Worm (Caenorhabditis elegans): ENCODE results near the gene T05A7.12.

The T05A7.12 gene

DNA sequence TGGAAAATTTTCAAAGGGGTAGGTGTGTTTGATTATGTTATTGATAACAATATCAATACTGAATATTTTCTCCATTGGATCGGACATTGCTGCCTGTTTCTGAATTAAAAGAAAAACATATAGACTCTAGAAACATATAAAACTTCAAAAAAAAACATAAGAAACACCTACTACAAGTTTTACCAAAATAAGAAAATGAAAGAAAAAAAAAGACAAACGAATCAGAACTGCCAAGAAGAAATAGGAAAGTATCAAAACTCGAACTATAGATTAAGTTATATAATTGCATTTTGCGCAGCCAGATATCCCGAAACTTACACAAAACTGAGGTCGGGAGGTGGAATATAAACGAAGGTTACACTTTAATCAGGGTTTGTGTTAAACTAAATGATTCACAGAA, 2.3 kb upstream of the T05A7.12 start, which contains the start of gene T05A7.11:
TSS of gene T05A7.11 (minus strand) at position 101 of the 400 bp plus-strand sequence.
- no peak for TF ChIP-seq tra-4 (tag; optimal IDR thresholded peaks at IDR 0.05)
- TF ChIP-seq ceh-36 (tag; optimal IDR thresholded peaks at IDR 0.05), result no peak
- TF ChIP-seq pes-1 (GFP tag; IDR thresholded peaks at IDR 0.05), result no peak
- TF ChIP-seq ets-7 (tag; optimal IDR thresholded peaks at IDR 0.05), result no peak
- TF ChIP-seq hmbx-1 (tag; optimal IDR thresholded peaks at IDR 0.05), result no peak
- no peak for TF ChIP-seq B0310.2 (tag; optimal IDR thresholded peaks at IDR 0.05)
- no peak for TF ChIP-seq flt-1 (GFP tag; IDR thresholded peaks at IDR 0.05)
- TF ChIP-seq hnd-1 (tag; optimal IDR thresholded peaks at IDR 0.05), result no peak

ce11 chrII:4661278-4661677, 1.8 kb downstream of the T05A7.12 start, which contains the start of gene T05A7.13:
TSS of gene T05A7.13 (minus strand) at chrII:4661378.
- TF ChIP-seq hmg-4 (GFP tag; optimal IDR thresholded peaks at IDR 0.05), result no peak
- no peak for TF ChIP-seq B0310.2 (tag; optimal IDR thresholded peaks at IDR 0.05)
- no peak for TF ChIP-seq hmbx-1 (tag; optimal IDR thresholded peaks at IDR 0.05)
- no peak for TF ChIP-seq tbx-37 (GFP tag; conservative IDR thresholded peaks at IDR 0.05)
- no peak for TF ChIP-seq hnd-1 (tag; optimal IDR thresholded peaks at IDR 0.05)
- TF ChIP-seq ets-7 (tag; optimal IDR thresholded peaks at IDR 0.05), result no peak
- no peak for TF ChIP-seq sea-1 (GFP tag; conservative IDR thresholded peaks at IDR 0.05)
- no peak for TF ChIP-seq scrt-1 (GFP tag; IDR thresholded peaks at IDR 0.05)
- TF ChIP-seq tbx-11 (GFP tag; IDR thresholded peaks at IDR 0.05), result no peak
- no peak for TF ChIP-seq pes-1 (GFP tag; IDR thresholded peaks at IDR 0.05)
- TF ChIP-seq flt-1 (GFP tag; IDR thresholded peaks at IDR 0.05), result no peak
- TF ChIP-seq ama-1 (optimal IDR thresholded peaks at IDR 0.05), result no peak
- TF ChIP-seq aly-1 (tag; optimal IDR thresholded peaks at IDR 0.05), result no peak
- no peak for TF ChIP-seq ceh-13 (GFP tag; optimal IDR thresholded peaks at IDR 0.05)
- no peak for TF ChIP-seq ceh-36 (tag; optimal IDR thresholded peaks at IDR 0.05)
- TF ChIP-seq F13C5.2 (tag; optimal IDR thresholded peaks at IDR 0.05), result no peak
- no peak for TF ChIP-seq tra-4 (tag; optimal IDR thresholded peaks at IDR 0.05)

DNA sequence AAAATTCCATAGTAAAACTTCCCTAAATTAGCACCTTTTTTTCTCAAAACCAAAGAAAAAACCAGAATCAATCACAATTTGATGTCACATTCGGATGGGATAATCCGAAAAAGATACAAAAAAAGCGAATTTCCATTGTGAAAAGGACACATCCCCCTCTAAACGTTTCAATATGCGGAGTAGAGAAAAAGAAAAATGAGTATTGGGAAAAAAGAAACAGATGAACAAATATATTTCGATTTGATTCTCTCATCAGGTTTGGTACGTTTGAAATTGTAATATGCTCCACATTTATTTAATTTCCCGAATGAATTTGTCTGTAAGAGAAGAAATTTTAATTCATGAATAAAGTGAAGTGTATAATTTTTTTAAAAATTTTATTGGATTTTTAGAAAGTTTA, 4.8 kb downstream of the T05A7.12 start:
- no peak for TF ChIP-seq hnd-1 (tag; optimal IDR thresholded peaks at IDR 0.05)
- no peak for TF ChIP-seq aly-1 (tag; optimal IDR thresholded peaks at IDR 0.05)
- TF ChIP-seq hmg-4 (GFP tag; optimal IDR thresholded peaks at IDR 0.05), result no peak
- TF ChIP-seq tbx-11 (GFP tag; IDR thresholded peaks at IDR 0.05), result no peak
- no peak for TF ChIP-seq pes-1 (GFP tag; IDR thresholded peaks at IDR 0.05)

- TF ChIP-seq sea-1 (GFP tag; conservative IDR thresholded peaks at IDR 0.05) (no peak), pes-1 (GFP tag; IDR thresholded peaks at IDR 0.05) (no peak), ets-7 (tag; optimal IDR thresholded peaks at IDR 0.05) (no peak), hmbx-1 (tag; optimal IDR thresholded peaks at IDR 0.05) (no peak), aly-1 (tag; optimal IDR thresholded peaks at IDR 0.05) (no peak), tbx-11 (GFP tag; IDR thresholded peaks at IDR 0.05) (no peak), scrt-1 (GFP tag; IDR thresholded peaks at IDR 0.05) (no peak), F13C5.2 (tag; optimal IDR thresholded peaks at IDR 0.05) (no peak), tbx-37 (GFP tag; conservative IDR thresholded peaks at IDR 0.05) (no peak), hmg-4 (GFP tag; optimal IDR thresholded peaks at IDR 0.05) (no peak), B0310.2 (tag; optimal IDR thresholded peaks at IDR 0.05) (no peak), ceh-13 (GFP tag; optimal IDR thresholded peaks at IDR 0.05) (no peak), tra-4 (tag; optimal IDR thresholded peaks at IDR 0.05) (no peak), hnd-1 (tag; optimal IDR thresholded peaks at IDR 0.05) (no peak), ceh-36 (tag; optimal IDR thresholded peaks at IDR 0.05) (no peak), ama-1 (optimal IDR thresholded peaks at IDR 0.05) (no peak)
Measured at ce11 chrII:4657370-4657769, 5.7 kb downstream of the T05A7.12 start.

- TF ChIP-seq tbx-11 (GFP tag; IDR thresholded peaks at IDR 0.05), result no peak
Measured at ce11 chrII:4655834-4656233, 7.3 kb downstream of the T05A7.12 start, which contains the start of gene fut-6. TSS of gene fut-6 (minus strand) at chrII:4655934.

ce11 chrII:4650072-4650471, 13.0 kb downstream of the T05A7.12 start:
- TF ChIP-seq ama-1 (optimal IDR thresholded peaks at IDR 0.05) (no peak), sea-1 (GFP tag; conservative IDR thresholded peaks at IDR 0.05) (no peak), aly-1 (tag; optimal IDR thresholded peaks at IDR 0.05) (no peak), scrt-1 (GFP tag; IDR thresholded peaks at IDR 0.05) (no peak), B0310.2 (tag; optimal IDR thresholded peaks at IDR 0.05) (no peak), hnd-1 (tag; optimal IDR thresholded peaks at IDR 0.05) (no peak), pes-1 (GFP tag; IDR thresholded peaks at IDR 0.05) (no peak), F13C5.2 (tag; optimal IDR thresholded peaks at IDR 0.05) (no peak), tra-4 (tag; optimal IDR thresholded peaks at IDR 0.05) (no peak), flt-1 (GFP tag; IDR thresholded peaks at IDR 0.05) (no peak), hmbx-1 (tag; optimal IDR thresholded peaks at IDR 0.05) (no peak), tbx-37 (GFP tag; conservative IDR thresholded peaks at IDR 0.05) (no peak)

ce11 chrII:4648785-4649184, 14.3 kb downstream of the T05A7.12 start, which contains the start of gene lgc-27:
TSS of gene lgc-27 (plus strand) at chrII:4649085.
- no peak for TF ChIP-seq sea-1 (GFP tag; conservative IDR thresholded peaks at IDR 0.05)
- TF ChIP-seq ceh-36 (tag; optimal IDR thresholded peaks at IDR 0.05), result no peak
- TF ChIP-seq tbx-11 (GFP tag; IDR thresholded peaks at IDR 0.05), result no peak
- no peak for TF ChIP-seq hnd-1 (tag; optimal IDR thresholded peaks at IDR 0.05)
- TF ChIP-seq ets-7 (tag; optimal IDR thresholded peaks at IDR 0.05), result no peak

DNA sequence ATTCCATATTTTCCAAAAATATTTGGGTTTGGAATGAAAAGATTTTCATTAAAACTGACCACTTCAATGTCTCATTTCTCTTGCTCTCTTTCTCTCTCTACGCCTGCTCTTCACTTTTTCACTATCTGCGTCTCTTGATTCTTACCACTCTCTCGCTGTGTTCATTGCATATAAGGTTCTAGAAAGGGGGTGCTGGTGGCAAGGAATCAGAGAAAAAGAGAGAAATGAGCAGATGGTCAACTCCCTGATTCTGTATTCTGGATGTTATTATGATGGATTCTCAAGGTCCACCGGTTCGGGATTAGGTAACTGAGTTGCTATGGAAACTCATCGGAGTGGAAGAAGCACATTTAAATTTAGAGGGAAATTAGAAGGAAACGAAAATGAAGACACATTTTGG, 22.3 kb downstream of the T05A7.12 start:
- TF ChIP-seq hmg-4 (GFP tag; optimal IDR thresholded peaks at IDR 0.05) (no peak), ceh-36 (tag; optimal IDR thresholded peaks at IDR 0.05) (no peak), tbx-37 (GFP tag; conservative IDR thresholded peaks at IDR 0.05) (no peak), scrt-1 (GFP tag; IDR thresholded peaks at IDR 0.05) (no peak), ceh-13 (GFP tag; optimal IDR thresholded peaks at IDR 0.05) (no peak), hnd-1 (tag; optimal IDR thresholded peaks at IDR 0.05) (no peak), B0310.2 (tag; optimal IDR thresholded peaks at IDR 0.05) (no peak)
